Fruit fly (Drosophila melanogaster) whole organism, adult: ENCODE measurements around the gene Mps1.

ENCODE experiments used
- CG11617 ChIP-seq: fragments of 200-800 bp; sonication (Bioruptor generic); optimal IDR thresholded peaks from 2 replicates; lab custom pipeline; 2017; ENCODE audit warnings: mild to moderate bottlenecking, missing biosample characterization, missing genetic modification reagents, missing genetic modification characterization
- CG12768 ChIP-seq: fragments of 200-800 bp; sonication (Bioruptor generic); optimal IDR thresholded peaks from 2 replicates; lab custom pipeline; 2017; ENCODE audit warnings: missing biosample characterization, missing genetic modification characterization, mild to moderate bottlenecking, moderate library complexity, missing genetic modification reagents
- CG14711 ChIP-seq: fragments of 200-800 bp; sonication (Bioruptor generic); optimal IDR thresholded peaks from 2 replicates; lab custom pipeline; 2018; ENCODE audit warnings: missing biosample characterization, mild to moderate bottlenecking, missing genetic modification characterization, moderate library complexity
- CG1620 ChIP-seq: fragments of 200-800 bp; sonication (Bioruptor generic); optimal IDR thresholded peaks from 2 replicates; lab custom pipeline; 2016; ENCODE audit warnings: missing biosample characterization, missing genetic modification characterization
- CG33017 ChIP-seq: fragments of 200-800 bp; sonication (Bioruptor generic); optimal IDR thresholded peaks from 2 replicates; lab custom pipeline; 2018; ENCODE audit warnings: missing biosample characterization, mild to moderate bottlenecking, missing genetic modification characterization, moderate library complexity
- CG5204 ChIP-seq: fragments of 200-800 bp; sonication (Bioruptor generic); optimal IDR thresholded peaks from 2 replicates; lab custom pipeline; 2016; ENCODE audit warnings: missing biosample characterization, missing genetic modification characterization
- CG7045 ChIP-seq: fragments of 200-800 bp; sonication (Bioruptor generic); optimal IDR thresholded peaks from 2 replicates; lab custom pipeline; 2017; ENCODE audit warnings: missing biosample characterization, mild to moderate bottlenecking, missing genetic modification characterization
- CG7101 ChIP-seq: fragments of 200-800 bp; sonication (Bioruptor generic); optimal IDR thresholded peaks from 2 replicates; lab custom pipeline; 2018; ENCODE audit warnings: missing biosample characterization, mild to moderate bottlenecking, missing genetic modification characterization, moderate library complexity
- Clk ChIP-seq: fragments of 200-800 bp; sonication (Bioruptor generic); optimal IDR thresholded peaks from 2 replicates; lab custom pipeline; 2017; ENCODE audit warnings: missing biosample characterization, missing genetic modification characterization
- Crg-1 ChIP-seq: fragments of 200-800 bp; sonication (Bioruptor generic); optimal IDR thresholded peaks from 2 replicates; lab custom pipeline; 2016; ENCODE audit warnings: missing biosample characterization, missing genetic modification characterization
- Hr96 ChIP-seq: fragments of 200-800 bp; sonication (Bioruptor generic); optimal IDR thresholded peaks from 2 replicates; lab custom pipeline; 2016; ENCODE audit warnings: missing biosample characterization, missing genetic modification characterization
- Mnt ChIP-seq: fragments of 200-800 bp; sonication (Bioruptor generic); optimal IDR thresholded peaks from 2 replicates; lab custom pipeline; 2016; ENCODE audit warnings: missing biosample characterization, mild to moderate bottlenecking, missing genetic modification characterization
- bab1 ChIP-seq: fragments of 200-800 bp; sonication (Bioruptor generic); optimal IDR thresholded peaks from 3 replicates; lab custom pipeline; 2019; ENCODE audit warnings: missing biosample characterization, mild to moderate bottlenecking, missing genetic modification characterization, moderate library complexity
- cic ChIP-seq: fragments of 200-800 bp; sonication (Bioruptor generic); optimal IDR thresholded peaks from 2 replicates; lab custom pipeline; 2017; ENCODE audit warnings: missing biosample characterization, mild to moderate bottlenecking, missing genetic modification characterization, moderate library complexity
- cnc ChIP-seq, 2 experiments: fragments of >200 bp; optimal IDR thresholded peaks; 2 replicates each; lab custom pipeline; 2017
- kay ChIP-seq: fragments of 200-800 bp; sonication (Bioruptor generic); peaks from one replicate; lab custom pipeline; 2016; ENCODE audit warnings: missing biosample characterization, missing genetic modification characterization, borderline replicate concordance
- ovo ChIP-seq: fragments of 200-800 bp; sonication (Bioruptor generic); optimal IDR thresholded peaks from 2 replicates; lab custom pipeline; 2016; ENCODE audit warnings: missing biosample characterization, missing genetic modification characterization
- pad ChIP-seq: fragments of 200-800 bp; sonication (Bioruptor generic); optimal IDR thresholded peaks from 3 replicates; lab custom pipeline; 2017; ENCODE audit warnings: missing biosample characterization, missing genetic modification characterization, mild to moderate bottlenecking, moderate library complexity, missing genetic modification reagents
- tj ChIP-seq: fragments of 200-800 bp; sonication (Bioruptor generic); optimal IDR thresholded peaks from 3 replicates; lab custom pipeline; 2017; ENCODE audit warnings: missing biosample characterization, mild to moderate bottlenecking, missing genetic modification characterization, moderate library complexity
- toe ChIP-seq: fragments of 200-800 bp; sonication (Bioruptor generic); optimal IDR thresholded peaks from 2 replicates; lab custom pipeline; 2016; ENCODE audit warnings: missing biosample characterization, missing genetic modification characterization

The Mps1 gene

DNA sequence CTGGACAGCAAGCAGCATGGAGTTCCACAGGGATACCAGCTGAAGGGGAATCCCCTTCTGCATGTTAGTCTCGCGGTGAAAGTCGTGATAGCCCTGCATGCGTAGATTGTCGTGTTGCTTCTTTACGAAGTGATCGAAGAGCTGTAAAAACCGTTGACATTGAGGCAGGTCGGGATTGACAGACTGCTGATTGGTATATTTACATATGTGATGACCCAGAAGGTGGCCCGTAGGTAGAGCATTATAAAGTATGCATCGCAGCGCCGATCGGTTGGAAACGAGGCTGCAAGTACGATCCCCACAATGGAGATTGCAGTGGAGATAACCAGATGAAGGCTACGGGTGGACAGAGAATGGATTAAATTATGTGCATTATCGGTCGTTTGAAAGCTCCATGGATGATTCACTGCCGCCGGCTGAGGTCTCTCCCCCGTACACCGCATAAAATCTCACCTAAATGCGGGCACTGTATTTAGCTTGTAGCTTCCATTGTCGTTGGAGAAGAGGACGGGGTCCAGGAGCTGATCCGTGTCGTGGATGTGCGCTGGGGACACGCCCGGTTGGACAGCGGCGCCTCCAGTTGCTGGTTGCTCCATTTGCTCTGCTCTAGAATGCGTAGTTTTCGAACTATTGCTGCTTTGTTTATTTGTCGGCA lies 742 bp upstream of the Mps1 start:
- TF ChIP-seq CG14711 (tag; lab: Kevin White, UChicago) = no peak
- peak; percentile 99 for TF ChIP-seq kay
- TF ChIP-seq tj (GFP tag; lab: Kevin White, UChicago) = peak; percentile 67
- TF ChIP-seq cic = peak; percentile 37

DNA sequence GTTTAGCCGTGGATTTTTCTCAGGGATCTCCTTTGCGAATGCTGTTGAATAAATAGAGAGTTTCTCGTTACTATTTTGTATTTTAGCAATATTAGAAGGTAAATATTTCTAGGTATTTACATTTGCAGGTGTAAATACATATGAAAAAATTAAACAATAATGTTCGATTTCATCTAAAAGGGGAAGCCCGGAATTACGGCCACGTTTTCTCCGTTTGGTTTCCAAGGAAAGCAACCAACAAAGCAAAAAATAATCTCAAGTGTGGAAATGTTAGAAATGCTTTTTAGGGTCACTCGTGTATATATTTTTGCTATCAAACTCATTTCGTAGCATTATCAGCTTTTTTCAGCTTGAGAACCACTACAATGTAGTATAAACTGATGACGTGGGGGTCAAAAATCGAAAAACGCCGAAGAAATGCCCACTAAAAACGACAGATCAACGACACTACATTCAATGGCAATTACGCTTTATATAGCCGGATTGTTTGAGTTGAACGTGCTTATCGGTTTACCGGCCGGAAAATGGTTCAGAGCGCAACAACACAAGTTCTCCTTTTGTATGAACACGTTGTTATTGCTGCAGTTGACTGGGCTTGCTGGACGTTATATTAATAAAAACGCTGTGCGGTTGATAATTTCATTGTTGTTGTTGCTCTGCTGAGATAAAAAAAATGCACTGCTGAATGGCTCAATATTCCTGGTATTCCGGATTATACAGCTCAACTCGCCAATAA lies 7.2 kb downstream of the Mps1 start:
- no peak for TF ChIP-seq CG14711 (tag; lab: Kevin White, UChicago)
- TF ChIP-seq tj (GFP tag; lab: Kevin White, UChicago) = peak; percentile 21
- no peak for TF ChIP-seq Hr96
- no peak for TF ChIP-seq CG1620
- TF ChIP-seq bab1 (GFP tag; lab: Kevin White, UChicago) = peak; percentile 31
- peak; percentile 4 for TF ChIP-seq Crg-1 (GFP tag; lab: Kevin White, UChicago)
- no peak for TF ChIP-seq toe (GFP tag; lab: Kevin White, UChicago)
- no peak for TF ChIP-seq cnc (optimal IDR thresholded peaks at IDR 0.05; lab: Kevin White, UChicago)
- TF ChIP-seq CG11617 = no peak
- TF ChIP-seq ovo (GFP tag; lab: Kevin White, UChicago) = no peak
- TF ChIP-seq cic = peak; percentile 61
- TF ChIP-seq pad (GFP tag; lab: Kevin White, UChicago) = no peak
- no peak for TF ChIP-seq CG7101 (tag; lab: Kevin White, UChicago)
- no peak for TF ChIP-seq CG33017 (tag; lab: Kevin White, UChicago)
- no peak for TF ChIP-seq CG5204 (GFP tag; lab: Kevin White, UChicago)
- TF ChIP-seq CG12768 = peak; percentile 57
- peak; percentile 43 for TF ChIP-seq Mnt (GFP tag; lab: Kevin White, UChicago)
- no peak for TF ChIP-seq Clk
- TF ChIP-seq CG7045 (GFP tag; lab: Kevin White, UChicago) = no peak
- no peak for TF ChIP-seq kay

DNA sequence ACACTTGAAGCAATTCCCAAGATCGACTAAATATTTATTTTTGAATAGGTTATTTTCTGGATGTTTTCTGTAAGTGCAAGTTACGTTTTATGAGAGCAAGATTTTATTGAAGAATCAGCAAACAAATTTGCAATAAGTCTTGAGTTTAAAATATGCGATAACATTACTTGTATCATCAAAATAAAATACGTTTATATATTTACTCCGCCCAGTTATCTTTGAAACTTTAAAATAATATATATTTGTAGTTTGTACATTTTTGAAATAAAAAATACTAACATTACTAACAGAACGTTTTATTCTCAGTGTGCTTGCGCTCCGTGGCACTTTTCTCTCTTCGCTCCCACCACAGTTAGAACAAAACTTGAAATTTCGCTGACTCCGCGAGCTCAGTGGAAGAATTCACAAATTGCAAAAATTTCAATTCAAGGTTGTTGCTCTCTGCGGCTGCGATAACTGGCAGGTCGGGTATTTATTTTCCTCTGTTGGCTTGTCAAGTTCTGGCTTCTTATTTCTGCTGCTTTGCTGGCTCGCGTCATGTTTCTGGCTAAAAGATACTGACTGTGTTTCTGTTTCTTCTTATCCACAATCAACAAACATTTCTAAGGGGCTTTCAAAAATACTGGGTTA lies 8.4 kb downstream of the Mps1 start:
- peak; percentile 9 for TF ChIP-seq CG1620
- peak; percentile 73 for TF ChIP-seq CG11617
- peak; percentile 51 for TF ChIP-seq pad (GFP tag; lab: Kevin White, UChicago)
- no peak for TF ChIP-seq toe (GFP tag; lab: Kevin White, UChicago)
- TF ChIP-seq CG12768 = peak; percentile 49
- peak; percentile 8 for TF ChIP-seq ovo (GFP tag; lab: Kevin White, UChicago)
- peak; percentile 99 for TF ChIP-seq tj (GFP tag; lab: Kevin White, UChicago)
- peak; percentile 69 for TF ChIP-seq CG33017 (tag; lab: Kevin White, UChicago)
- TF ChIP-seq cnc (optimal IDR thresholded peaks at IDR 0.05; lab: Kevin White, UChicago) = no peak
- TF ChIP-seq CG7101 (tag; lab: Kevin White, UChicago) = peak; percentile 68
- no peak for TF ChIP-seq CG5204 (GFP tag; lab: Kevin White, UChicago)
- TF ChIP-seq Crg-1 (GFP tag; lab: Kevin White, UChicago) = no peak
- TF ChIP-seq kay = peak; percentile 69
- peak; percentile 69 for TF ChIP-seq CG14711 (tag; lab: Kevin White, UChicago)
- no peak for TF ChIP-seq Hr96
- peak; percentile 46 for TF ChIP-seq CG7045 (GFP tag; lab: Kevin White, UChicago)
- TF ChIP-seq Mnt (GFP tag; lab: Kevin White, UChicago) = no peak
- TF ChIP-seq Clk = no peak
- TF ChIP-seq bab1 (GFP tag; lab: Kevin White, UChicago) = peak; percentile 83
- TF ChIP-seq cic = peak; percentile 17

DNA sequence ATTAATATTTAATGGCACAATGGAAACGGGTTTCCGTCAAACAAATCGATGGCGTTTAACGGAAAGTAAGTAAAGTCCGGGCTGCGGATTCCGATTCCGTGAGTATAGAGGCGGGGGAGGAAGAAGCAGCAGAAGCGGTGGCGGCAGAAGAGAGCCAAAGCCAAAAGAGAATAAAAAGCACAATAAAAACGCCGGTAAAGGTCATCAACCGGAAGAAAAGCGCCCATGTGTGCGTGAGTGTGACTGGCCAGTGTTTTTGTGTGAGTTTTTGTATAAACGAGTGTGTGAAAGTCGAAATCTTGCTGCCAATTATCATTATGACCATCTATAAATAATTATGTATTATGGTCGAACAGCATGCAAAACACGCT lies 9.2 kb downstream of the Mps1 start:
- TF ChIP-seq cic (no peak), toe (GFP tag; lab: Kevin White, UChicago) (no peak), CG1620 (no peak), CG14711 (tag; lab: Kevin White, UChicago) (no peak), ovo (GFP tag; lab: Kevin White, UChicago) (no peak), pad (GFP tag; lab: Kevin White, UChicago) (no peak), CG7101 (tag; lab: Kevin White, UChicago) (no peak), Mnt (GFP tag; lab: Kevin White, UChicago) (no peak), CG33017 (tag; lab: Kevin White, UChicago) (no peak), CG5204 (GFP tag; lab: Kevin White, UChicago) (no peak), Crg-1 (GFP tag; lab: Kevin White, UChicago) (no peak), kay (no peak), cnc (optimal IDR thresholded peaks at IDR 0.05; lab: Kevin White, UChicago) (no peak), CG12768 (no peak), bab1 (GFP tag; lab: Kevin White, UChicago) (no peak), Hr96 (no peak), Clk (no peak), CG11617 (no peak)

DNA sequence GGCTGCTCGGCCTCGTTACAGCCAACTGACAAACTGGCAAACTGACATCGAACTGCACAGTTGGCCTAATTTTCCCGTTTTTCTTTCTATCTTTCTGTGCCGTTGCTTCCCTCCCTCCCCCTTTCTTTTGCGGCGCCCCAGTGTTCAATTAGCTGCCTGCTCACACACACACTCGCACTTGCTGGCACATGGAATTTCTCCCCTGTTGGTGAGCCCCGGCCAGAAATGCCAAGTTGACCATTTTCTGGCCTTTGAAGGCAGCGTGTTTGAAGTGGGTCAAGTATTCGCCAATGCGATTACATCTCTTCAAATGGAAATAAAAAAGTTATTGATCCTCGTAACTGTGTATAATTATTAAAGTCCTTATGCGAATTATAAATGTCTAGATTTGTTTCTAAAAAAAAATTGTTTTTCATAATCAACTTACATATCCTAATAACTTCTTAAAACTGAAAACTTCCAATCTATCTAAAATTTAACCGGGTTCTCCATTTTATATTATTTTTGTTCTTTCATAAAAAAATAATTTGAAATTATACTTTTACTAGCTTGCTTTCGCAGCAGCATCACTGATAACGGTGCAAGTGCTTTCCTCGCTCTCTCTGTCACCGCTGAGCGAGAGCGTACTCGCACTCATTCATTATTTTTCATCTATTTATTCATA lies 9.7 kb downstream of the Mps1 start:
- TF ChIP-seq tj (GFP tag; lab: Kevin White, UChicago) = peak; percentile 75
- TF ChIP-seq bab1 (GFP tag; lab: Kevin White, UChicago) = peak; percentile 25
- TF ChIP-seq toe (GFP tag; lab: Kevin White, UChicago) = no peak
- TF ChIP-seq CG7045 (GFP tag; lab: Kevin White, UChicago) = peak; percentile 28
- TF ChIP-seq CG7101 (tag; lab: Kevin White, UChicago) = peak; percentile 24
- peak; percentile 74 for TF ChIP-seq Mnt (GFP tag; lab: Kevin White, UChicago)
- TF ChIP-seq CG33017 (tag; lab: Kevin White, UChicago) = peak; percentile 43
- no peak for TF ChIP-seq cnc (optimal IDR thresholded peaks at IDR 0.05; lab: Kevin White, UChicago)
- TF ChIP-seq CG14711 (tag; lab: Kevin White, UChicago) = peak; percentile 11
- TF ChIP-seq kay = peak; percentile 30
- TF ChIP-seq cic = no peak
- peak; percentile 72 for TF ChIP-seq CG11617
- peak; percentile 18 for TF ChIP-seq ovo (GFP tag; lab: Kevin White, UChicago)
- TF ChIP-seq Clk = peak; percentile 35
- peak; percentile 6 for TF ChIP-seq Crg-1 (GFP tag; lab: Kevin White, UChicago)
- TF ChIP-seq CG1620 = peak; percentile 3
- TF ChIP-seq Hr96 = no peak
- TF ChIP-seq pad (GFP tag; lab: Kevin White, UChicago) = peak; percentile 52
- TF ChIP-seq CG5204 (GFP tag; lab: Kevin White, UChicago) = no peak
- peak; percentile 18 for TF ChIP-seq CG12768
